Fruit fly (Drosophila melanogaster) whole organism, embryonic: Measurements from ENCODE around the gene Srg3.

Experiments used
- Adf1 ChIP-seq: fragments of 200-800 bp; sonication (Bioruptor generic); IDR thresholded peaks from 2 replicates; pipeline ENCODE4 v1.3.6; 2022; ENCODE audit warnings: missing biosample characterization, missing genetic modification characterization
- Atf6 ChIP-seq: fragments of 200-800 bp; sonication (Bioruptor generic); IDR thresholded peaks from 2 replicates; pipeline ENCODE4 v1.3.6; 2022; ENCODE audit warnings: missing biosample characterization, missing genetic modification characterization
- Awh ChIP-seq: fragments of 200-800 bp; sonication (Bioruptor generic); IDR thresholded peaks from 2 replicates; pipeline ENCODE4, ENCODE4 v1.3.6; 2022; ENCODE audit warnings: missing biosample characterization, missing genetic modification characterization
- CG1024 ChIP-seq: fragments of 200-800 bp; sonication (Bioruptor generic); IDR thresholded peaks from 2 replicates; pipeline ENCODE4 v1.3.6; 2022; ENCODE audit warnings: missing biosample characterization, missing genetic modification characterization
- CG10267 ChIP-seq: fragments of 200-800 bp; sonication (Bioruptor generic); optimal IDR thresholded peaks from 2 replicates; lab custom pipeline; 2018; ENCODE audit warnings: missing biosample characterization, mild to moderate bottlenecking, missing genetic modification characterization, moderate library complexity
- CG10366 ChIP-seq: fragments of 200-800 bp; sonication (Bioruptor generic); IDR thresholded peaks from 2 replicates; pipeline ENCODE4 v1.3.6; 2022; ENCODE audit warnings: missing biosample characterization, missing genetic modification characterization
- CG10959 ChIP-seq: fragments of 200-800 bp; sonication (Bioruptor generic); IDR thresholded peaks from 2 replicates; pipeline ENCODE4 v1.3.6; 2022; ENCODE audit warnings: missing biosample characterization, missing genetic modification characterization
- CG11398 ChIP-seq: fragments of 200-800 bp; sonication (Bioruptor generic); optimal IDR thresholded peaks from 2 replicates; lab custom pipeline; 2016; ENCODE audit warnings: missing biosample characterization, missing genetic modification characterization
- CG12744 ChIP-seq: fragments of 200-800 bp; sonication (Bioruptor generic); optimal IDR thresholded peaks from 2 replicates; lab custom pipeline; 2016; ENCODE audit warnings: missing biosample characterization, missing genetic modification characterization
- CG13894 ChIP-seq: fragments of 200-800 bp; sonication (Bioruptor generic); optimal IDR thresholded peaks from 3 replicates; lab custom pipeline; 2018; ENCODE audit warnings: missing biosample characterization, mild to moderate bottlenecking, missing genetic modification characterization, moderate library complexity
- CG14965 ChIP-seq: fragments of 200-800 bp; sonication (Bioruptor generic); optimal IDR thresholded peaks from 2 replicates; lab custom pipeline; 2016; ENCODE audit warnings: missing biosample characterization, missing genetic modification characterization, borderline replicate concordance
- CG16813 ChIP-seq: fragments of 200-800 bp; sonication (Bioruptor generic); IDR thresholded peaks from 3 replicates; pipeline ENCODE4 v1.3.6; 2022; ENCODE audit warnings: missing biosample characterization, missing genetic modification characterization; ENCODE audit not compliant: partially characterized antibody
- CG16815 ChIP-seq: fragments of 200-800 bp; sonication (Bioruptor generic); optimal IDR thresholded peaks from 3 replicates; lab custom pipeline; 2017; ENCODE audit warnings: missing biosample characterization, mild to moderate bottlenecking, missing genetic modification characterization
- CG17568 ChIP-seq: fragments of 200-800 bp; sonication (Bioruptor generic); optimal IDR thresholded peaks from 2 replicates; lab custom pipeline; 2018; ENCODE audit warnings: missing biosample characterization, mild to moderate bottlenecking, missing genetic modification characterization, moderate library complexity
- CG2712 ChIP-seq: fragments of 200-800 bp; optimal IDR thresholded peaks from 3 replicates; lab custom pipeline; 2019; ENCODE audit warnings: missing biosample characterization, mild to moderate bottlenecking, missing genetic modification characterization, moderate library complexity
- CG31224 ChIP-seq: fragments of 200-800 bp; sonication (Bioruptor generic); IDR thresholded peaks from 2 replicates; pipeline ENCODE4 v1.3.6; 2022; ENCODE audit warnings: missing biosample characterization, missing genetic modification characterization
- CG3163 ChIP-seq: fragments of 200-800 bp; sonication (Bioruptor generic); optimal IDR thresholded peaks from 3 replicates; lab custom pipeline; 2016; ENCODE audit warnings: missing biosample characterization, missing genetic modification characterization
- CG32532 ChIP-seq: fragments of 200-800 bp; sonication (Bioruptor generic); IDR thresholded peaks from 2 replicates; pipeline ENCODE4 v1.3.6; 2022; ENCODE audit warnings: missing biosample characterization, missing genetic modification characterization
- CG4328 ChIP-seq: fragments of 200-800 bp; sonication (Bioruptor generic); optimal IDR thresholded peaks from 3 replicates; lab custom pipeline; 2017; ENCODE audit warnings: missing biosample characterization, missing genetic modification reagents, missing genetic modification characterization
- CG43689 ChIP-seq: fragments of 200-800 bp; sonication (Bioruptor generic); IDR thresholded peaks from 2 replicates; pipeline ENCODE4 v1.3.6; 2022; ENCODE audit warnings: missing biosample characterization, missing genetic modification characterization
- CG4404 ChIP-seq: fragments of 200-800 bp; sonication (Bioruptor generic); IDR thresholded peaks from 2 replicates; pipeline ENCODE4 v1.3.6; 2022; ENCODE audit warnings: missing biosample characterization, missing genetic modification characterization
- CG7839 ChIP-seq: fragments of 200-800 bp; sonication (Bioruptor generic); optimal IDR thresholded peaks from 3 replicates; lab custom pipeline; 2018; ENCODE audit warnings: missing biosample characterization, mild to moderate bottlenecking, missing genetic modification characterization, moderate library complexity
- CG8359 ChIP-seq: fragments of 200-800 bp; sonication (Bioruptor generic); optimal IDR thresholded peaks from 2 replicates; lab custom pipeline; 2017; ENCODE audit warnings: missing biosample characterization, mild to moderate bottlenecking, missing genetic modification characterization, borderline replicate concordance
- CG8388 ChIP-seq: fragments of 200-800 bp; sonication (Bioruptor generic); optimal IDR thresholded peaks from 2 replicates; lab custom pipeline; 2019; ENCODE audit warnings: missing biosample characterization, mild to moderate bottlenecking, missing genetic modification characterization, moderate library complexity
- CG8765 ChIP-seq: fragments of 200-800 bp; sonication (Bioruptor generic); IDR thresholded peaks from 2 replicates; pipeline ENCODE4 v1.3.6; 2022; ENCODE audit warnings: missing biosample characterization, missing genetic modification characterization
- CG8944 ChIP-seq: fragments of 200-800 bp; sonication (Bioruptor generic); optimal IDR thresholded peaks from 3 replicates; lab custom pipeline; 2016; ENCODE audit warnings: missing biosample characterization, missing genetic modification characterization
- CG9727 ChIP-seq: fragments of 200-800 bp; sonication (Bioruptor generic); optimal IDR thresholded peaks from 3 replicates; lab custom pipeline; 2017; ENCODE audit warnings: missing biosample characterization, mild to moderate bottlenecking, missing genetic modification characterization
- Camta ChIP-seq: fragments of 200-800 bp; sonication (Bioruptor generic); optimal IDR thresholded peaks from 2 replicates; lab custom pipeline; 2016; ENCODE audit warnings: missing biosample characterization, missing genetic modification characterization
- Dad ChIP-seq: fragments of 200-800 bp; sonication (Bioruptor generic); optimal IDR thresholded peaks from 3 replicates; lab custom pipeline; 2016; ENCODE audit warnings: missing biosample characterization, missing genetic modification characterization
- Doc3 ChIP-seq: fragments of 200-800 bp; sonication (Bioruptor generic); IDR thresholded peaks from 3 replicates; pipeline ENCODE4 v1.3.6; 2022; ENCODE audit warnings: missing biosample characterization, missing genetic modification characterization; ENCODE audit not compliant: partially characterized antibody
- Elba2 ChIP-seq: fragments of 200-800 bp; sonication (Bioruptor generic); optimal IDR thresholded peaks from 3 replicates; lab custom pipeline; 2016; ENCODE audit warnings: missing biosample characterization, missing genetic modification characterization
- Lhr ChIP-seq: fragments of 200-800 bp; sonication (Bioruptor generic); optimal IDR thresholded peaks from 3 replicates; lab custom pipeline; 2017; ENCODE audit warnings: mild to moderate bottlenecking, missing biosample characterization, missing genetic modification reagents, missing genetic modification characterization
- NC2α ChIP-seq: fragments of 200-800 bp; sonication (Bioruptor generic); optimal IDR thresholded peaks from 2 replicates; lab custom pipeline; 2016; ENCODE audit warnings: missing biosample characterization, missing genetic modification characterization
- Ravus ChIP-seq: fragments of 200-800 bp; sonication (Bioruptor generic); IDR thresholded peaks from 2 replicates; pipeline ENCODE4 v1.3.6; 2022; ENCODE audit warnings: missing biosample characterization, missing genetic modification characterization
- Six4 ChIP-seq: fragments of 200-800 bp; sonication (Bioruptor generic); optimal IDR thresholded peaks from 2 replicates; lab custom pipeline; 2016; ENCODE audit warnings: missing biosample characterization, missing genetic modification characterization
- bcd ChIP-seq: fragments of 200-800 bp; sonication (Bioruptor generic); optimal IDR thresholded peaks from 2 replicates; lab custom pipeline; 2017; ENCODE audit warnings: missing biosample characterization, mild to moderate bottlenecking, missing genetic modification characterization
- br ChIP-seq: fragments of >200 bp; optimal IDR thresholded peaks from 2 replicates; lab custom pipeline; 2017
- chinmo ChIP-seq: fragments of 200-800 bp; sonication (Bioruptor generic); IDR thresholded peaks from 4 replicates; pipeline ENCODE4 v1.3.6; 2022; ENCODE audit warnings: missing biosample characterization, missing genetic modification characterization; ENCODE audit not compliant: partially characterized antibody
- chm ChIP-seq: fragments of 200-800 bp; sonication (Bioruptor generic); IDR thresholded peaks from 2 replicates; pipeline ENCODE4 v1.3.6; 2022; ENCODE audit warnings: missing biosample characterization, missing genetic modification characterization
- crc ChIP-seq: fragments of 200-800 bp; sonication (Bioruptor generic); optimal IDR thresholded peaks from 2 replicates; lab custom pipeline; 2016; ENCODE audit warnings: missing biosample characterization, missing genetic modification characterization
- gce ChIP-seq: fragments of 200-800 bp; sonication (Bioruptor generic); IDR thresholded peaks from 3 replicates; pipeline ENCODE4 v1.3.6; 2022; ENCODE audit warnings: missing biosample characterization, missing genetic modification characterization
- gfzf ChIP-seq: fragments of 200-800 bp; sonication (Bioruptor generic); optimal IDR thresholded peaks from 2 replicates; lab custom pipeline; 2016; ENCODE audit warnings: missing biosample characterization, mild to moderate bottlenecking, missing genetic modification characterization, moderate library complexity
- h ChIP-seq: fragments of >200 bp; optimal IDR thresholded peaks from 2 replicates; lab custom pipeline; 2017
- ham ChIP-seq: fragments of 200-800 bp; sonication (Bioruptor generic); IDR thresholded peaks from 2 replicates; pipeline ENCODE4 v1.3.6; 2022; ENCODE audit warnings: missing biosample characterization, missing genetic modification characterization
- hth ChIP-seq: fragments of >200 bp; optimal IDR thresholded peaks from 2 replicates; lab custom pipeline; 2017; ENCODE audit warnings: inconsistent platforms
- jing ChIP-seq: fragments of 200-800 bp; sonication (Bioruptor generic); optimal IDR thresholded peaks from 2 replicates; lab custom pipeline; 2018; ENCODE audit warnings: missing biosample characterization, mild to moderate bottlenecking, missing genetic modification characterization
- lmd ChIP-seq: fragments of 200-800 bp; sonication (Bioruptor generic); IDR thresholded peaks from 2 replicates; pipeline ENCODE4 v1.3.6; 2022; ENCODE audit warnings: missing biosample characterization, missing genetic modification characterization
- pum ChIP-seq: fragments of 200-800 bp; sonication (Bioruptor generic); optimal IDR thresholded peaks from 2 replicates; lab custom pipeline; 2016; ENCODE audit warnings: missing biosample characterization, missing genetic modification characterization
- ro ChIP-seq: fragments of 200-800 bp; sonication (Bioruptor generic); IDR thresholded peaks from 2 replicates; pipeline ENCODE4 v1.3.6; 2022; ENCODE audit warnings: missing biosample characterization, missing genetic modification characterization
- slou ChIP-seq: fragments of 200-800 bp; sonication (Bioruptor generic); optimal IDR thresholded peaks from 3 replicates; lab custom pipeline; 2016; ENCODE audit warnings: missing biosample characterization, missing genetic modification characterization
- stwl ChIP-seq: fragments of 200-800 bp; sonication (Bioruptor generic); optimal IDR thresholded peaks from 3 replicates; lab custom pipeline; 2018; ENCODE audit warnings: missing biosample characterization, mild to moderate bottlenecking, missing genetic modification characterization, moderate library complexity
- tll ChIP-seq, 2 experiments: fragments of 200-800 bp in 1 of 2; fragments of >200 bp in 1 of 2; sonication (Bioruptor generic) in 1 of 2; optimal IDR thresholded peaks; 2 replicates each; lab custom pipeline; 2017 to 2019; ENCODE audit warnings: missing biosample characterization in 2 of 2, missing genetic modification characterization in 2 of 2, mild to moderate bottlenecking in 1 of 2, moderate library complexity in 1 of 2
- zfh2 ChIP-seq: fragments of 200-800 bp; sonication (Bioruptor generic); optimal IDR thresholded peaks from 2 replicates; lab custom pipeline; 2016; ENCODE audit warnings: missing biosample characterization, missing genetic modification characterization

The Srg3 gene

DNA sequence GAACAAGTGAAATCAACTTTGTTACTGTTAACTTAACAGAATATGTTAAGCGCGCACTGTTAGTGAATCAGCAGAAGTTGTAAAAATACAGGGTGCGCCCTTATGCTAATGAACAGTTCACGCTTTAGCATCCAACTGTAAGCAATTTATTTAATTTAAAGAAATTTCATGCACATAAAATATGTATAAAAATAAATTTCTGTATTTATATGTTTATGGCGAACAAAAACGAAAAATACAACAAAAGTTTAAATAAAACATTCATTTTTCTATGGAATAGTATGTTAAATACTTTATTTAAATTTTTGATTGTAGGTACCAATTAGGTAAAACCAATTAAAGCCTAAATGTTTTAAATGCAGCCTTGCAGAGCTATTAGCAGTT, 18.5 kb upstream of the Srg3 start (continued):
- TF ChIP-seq CG8359 (GFP tag; lab: Kevin White, UChicago) (no peak), Dad (GFP tag; lab: Kevin White, UChicago) (no peak), CG31224 (GFP tag; lab: Robert Waterston, UW) (no peak), Atf6 (GFP tag; lab: Robert Waterston, UW) (peak; percentile 42; the same call in 1 of the 2 replicates), lmd (no peak), CG17568 (GFP tag; lab: Kevin White, UChicago) (peak; percentile 42), Six4 (GFP tag; lab: Kevin White, UChicago) (no peak), Ravus (no peak), CG2712 (peak; percentile 57), CG11398 (no peak), br (lab: Kevin White, UChicago) (no peak), hth (lab: Kevin White, UChicago) (no peak), CG10959 (GFP tag; lab: Robert Waterston, UW) (no peak), crc (GFP tag; lab: Kevin White, UChicago) (no peak), CG9727 (peak; percentile 48), gfzf (GFP tag; lab: Kevin White, UChicago) (no peak), slou (GFP tag; lab: Kevin White, UChicago) (no peak), Lhr (GFP tag; lab: Kevin White, UChicago) (no peak), CG10366 (GFP tag; lab: Robert Waterston, UW) (peak; percentile 80), chinmo (no peak), CG16815 (GFP tag; lab: Kevin White, UChicago) (no peak), CG12744 (no peak), gce (no peak), jing (GFP tag; lab: Kevin White, UChicago) (no peak), ham (GFP tag; lab: Robert Waterston, UW) (no peak), Awh (no peak), Elba2 (GFP tag; lab: Kevin White, UChicago) (no peak), pum (GFP tag; lab: Kevin White, UChicago) (no peak), CG8944 (GFP tag; lab: Kevin White, UChicago) (no peak), CG4328 (GFP tag; lab: Kevin White, UChicago) (no peak), tll (GFP tag; optimal IDR thresholded peaks at IDR 0.05; lab: Kevin White, UChicago) (no peak), CG13894 (no peak), Doc3 (GFP tag; lab: Robert Waterston, UW) (no peak), h (lab: Kevin White, UChicago) (no peak), Adf1 (GFP tag; lab: Robert Waterston, UW) (no peak), NC2α (GFP tag; lab: Kevin White, UChicago) (no peak), stwl (tag; lab: Kevin White, UChicago) (peak; percentile 39), CG3163 (GFP tag; lab: Kevin White, UChicago) (no peak), CG14965 (GFP tag; lab: Kevin White, UChicago) (no peak), chm (no peak), CG32532 (GFP tag; lab: Robert Waterston, UW) (peak; percentile 66; the same call in 1 of the 2 replicates), CG1024 (GFP tag; lab: Robert Waterston, UW) (no peak), ro (no peak), bcd (no peak), Camta (GFP tag; lab: Kevin White, UChicago) (no peak), CG7839 (tag; lab: Kevin White, UChicago) (peak; percentile 36), CG43689 (no peak), CG4404 (no peak), CG8765 (GFP tag; lab: Robert Waterston, UW) (no peak), CG8388 (GFP tag; lab: Kevin White, UChicago) (peak; percentile 52), CG16813 (GFP tag; lab: Robert Waterston, UW) (no peak), zfh2 (GFP tag; lab: Kevin White, UChicago) (no peak), CG10267 (tag; lab: Kevin White, UChicago) (peak; percentile 41)
